Worm (Caenorhabditis elegans) whole organism, mixed stage, embryonic: ENCODE data around the gene mboa-4.

ENCODE experiments used
- ceh-83 ChIP-seq: fragments of 200-800 bp; sonication (Bioruptor generic); optimal IDR thresholded peaks from 2 replicates; lab custom pipeline; 2018; ENCODE audit warnings: mild to moderate bottlenecking, missing genetic modification characterization, missing compliant biosample characterization
- drap-1 ChIP-seq: fragments of 200-800 bp; sonication (Bioruptor generic); optimal IDR thresholded peaks from 3 replicates; lab custom pipeline; 2018; ENCODE audit warnings: mild to moderate bottlenecking, missing genetic modification characterization, missing compliant biosample characterization
- elt-1 ChIP-seq: sonication (generic microtip); optimal IDR thresholded peaks from 2 replicates; lab custom pipeline; 2017; ENCODE audit warnings: missing genetic modification characterization, mild to moderate bottlenecking, missing compliant biosample characterization, antibody characterized with exemption, moderate library complexity, borderline replicate concordance; ENCODE audit not compliant: insufficient read depth
- mab-5 ChIP-seq: fragments of 150-350 bp; optimal IDR thresholded peaks from 2 replicates; lab custom pipeline; 2014; ENCODE audit warnings: missing biosample characterization, missing genetic modification characterization
- nhr-76 ChIP-seq: sonication (generic microtip); optimal IDR thresholded peaks from 2 replicates; lab custom pipeline; 2017; ENCODE audit warnings: missing biosample characterization, missing genetic modification characterization
- pha-4 ChIP-seq: fragments of 150-350 bp; optimal IDR thresholded peaks from 2 replicates; lab custom pipeline; 2018; ENCODE audit warnings: missing biosample characterization, missing genetic modification reagents, missing genetic modification characterization
- unc-39 ChIP-seq: fragments of 150-350 bp; optimal IDR thresholded peaks from 2 replicates; lab custom pipeline; 2014; ENCODE audit warnings: missing biosample characterization, missing genetic modification characterization
- unc-62 ChIP-seq: fragments of 150-350 bp; optimal IDR thresholded peaks from 2 replicates; lab custom pipeline; 2014; ENCODE audit warnings: missing biosample characterization, missing genetic modification reagents, missing genetic modification characterization
- ztf-11 ChIP-seq: fragments of 150-350 bp; optimal IDR thresholded peaks from 2 replicates; lab custom pipeline; 2014; ENCODE audit warnings: missing biosample characterization, missing genetic modification characterization

DNA sequence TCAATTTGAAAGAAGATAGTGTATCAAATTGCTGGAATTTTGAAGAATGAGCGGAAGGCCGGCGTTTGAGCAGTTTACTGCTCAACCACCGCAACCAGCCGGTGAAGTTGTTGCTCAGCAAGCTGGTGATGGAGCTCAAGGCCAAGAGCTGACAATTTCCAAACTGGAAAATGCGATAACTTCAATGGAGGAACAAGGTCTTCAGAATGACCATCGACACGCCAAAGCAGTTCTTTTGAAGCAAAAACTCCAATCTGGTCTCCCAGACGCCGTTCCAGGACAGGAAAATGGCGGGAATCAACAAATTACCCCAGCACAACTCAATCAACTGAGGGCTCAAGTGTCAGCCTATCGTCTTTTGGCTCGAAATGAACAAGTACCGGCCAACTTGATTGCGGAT is 33.8 kb downstream of the mboa-4 start:
- TF ChIP-seq nhr-76 (tag; lab: Kevin White, UChicago) (no peak), pha-4 (tag; lab: Kevin White, UChicago) (no peak), ceh-83 (no peak), unc-39 (no peak), unc-62 (no peak), ztf-11 (tag; lab: Kevin White, UChicago) (no peak), elt-1 (no peak), mab-5 (no peak), drap-1 (GFP tag; lab: Kevin White, UChicago) (no peak)
